Fruit fly (Drosophila melanogaster): ENCODE results near the gene Veneno.

DNA sequence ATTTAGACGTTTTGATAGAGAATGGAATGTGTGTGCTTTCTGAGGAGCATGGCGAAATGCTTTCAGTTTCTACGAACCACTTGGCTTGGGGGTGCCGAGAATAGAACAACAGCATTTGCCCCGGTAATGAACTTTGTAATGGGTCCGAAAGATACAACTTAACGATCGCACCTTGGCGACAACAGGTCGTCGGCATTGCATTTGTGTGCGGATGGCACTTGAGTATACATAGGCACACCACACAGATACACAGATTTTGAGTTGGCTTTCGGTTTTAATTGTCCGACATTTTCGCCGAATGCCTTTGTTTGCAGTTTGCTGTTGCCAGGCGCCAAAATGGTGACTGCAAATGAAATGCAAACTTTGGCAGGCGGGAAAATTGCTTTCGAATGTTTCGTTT lies 8.4 kb downstream of the Veneno start:
- TF ChIP-seq dsf (GFP tag; optimal IDR thresholded peaks at IDR 0.05; ENCODE audit: borderline replicate concordance) (no peak), ey (GFP tag; optimal IDR thresholded peaks at IDR 0.05) (no peak), br (GFP tag; optimal IDR thresholded peaks at IDR 0.05) (no peak), CrebA (GFP tag; optimal IDR thresholded peaks at IDR 0.05; ENCODE audit: borderline replicate concordance) (no peak), pan (optimal IDR thresholded peaks at IDR 0.05) (no peak), Jra (GFP tag; optimal IDR thresholded peaks at IDR 0.05) (no peak)
